Worm (Caenorhabditis elegans): Measurements from ENCODE around the gene C18A11.4.

C18A11.4 gene

ce11 chrX:8019665-8020064, 25.7 kb upstream of the C18A11.4 start (continued):
- TF ChIP-seq lin-35 (GFP tag; optimal IDR thresholded peaks at IDR 0.05) (peak in 1 of 3 experiments; percentile 76), ekl-4 (GFP tag; IDR thresholded peaks at IDR 0.05) (peak; percentile 56), attf-5 (GFP tag; optimal IDR thresholded peaks at IDR 0.05) (peak; percentile 48), athp-1 (tag; optimal IDR thresholded peaks at IDR 0.05) (no peak), Y95B8A.8 (GFP tag; IDR thresholded peaks at IDR 0.05) (peak; percentile 77; the same call in 1 of the 2 replicates), lin-40 (tag; optimal IDR thresholded peaks at IDR 0.05) (peak; percentile 85), tlf-1 (GFP tag; optimal IDR thresholded peaks at IDR 0.05) (peak; percentile 45), hsf-1 (GFP tag; IDR thresholded peaks at IDR 0.05) (peak; percentile 52; the same call in 1 of the 2 replicates), cebp-1 (GFP tag; IDR thresholded peaks at IDR 0.05) (peak; percentile 74), cebp-1 (tag; optimal IDR thresholded peaks at IDR 0.05) (peak; percentile 92), nhr-120 (GFP tag; IDR thresholded peaks at IDR 0.05) (no peak), bed-2 (GFP tag; IDR thresholded peaks at IDR 0.05) (no peak), hmg-1.2 (GFP tag; IDR thresholded peaks at IDR 0.05) (peak; percentile 76), ztf-22 (GFP tag; optimal IDR thresholded peaks at IDR 0.05) (peak; percentile 74), chd-7 (tag; optimal IDR thresholded peaks at IDR 0.05) (peak; percentile 88), ztf-6 (GFP tag; IDR thresholded peaks at IDR 0.05) (0 out of 2 replicates have a peak, but pooled peaks have one; percentile 28), nhr-90 (tag; optimal IDR thresholded peaks at IDR 0.05) (peak; percentile 25), ztf-3 (GFP tag; optimal IDR thresholded peaks at IDR 0.05) (peak; percentile 83), F55B11.4 (tag; optimal IDR thresholded peaks at IDR 0.05; ENCODE audit: borderline replicate concordance, insufficient read depth) (no peak), ceh-27 (GFP tag; optimal IDR thresholded peaks at IDR 0.05) (peak; percentile 98), F57A8.1 (GFP tag; optimal IDR thresholded peaks at IDR 0.05) (no peak), ztf-26 (tag; optimal IDR thresholded peaks at IDR 0.05) (peak; percentile 88), ceh-79 (tag; optimal IDR thresholded peaks at IDR 0.05) (peak; percentile 29), F33H1.4 (GFP tag; IDR thresholded peaks at IDR 0.05) (0 out of 2 replicates have a peak, but pooled peaks have one; percentile 9), nhr-179 (tag; optimal IDR thresholded peaks at IDR 0.05) (no peak), F37B4.10 (GFP tag; IDR thresholded peaks at IDR 0.05) (0 out of 2 replicates have a peak, but pooled peaks have one; percentile 26), tbx-9 (tag; optimal IDR thresholded peaks at IDR 0.05; ENCODE audit: borderline replicate concordance) (no peak), fkh-3 (tag; optimal IDR thresholded peaks at IDR 0.05) (no peak), unc-130 (GFP tag; optimal IDR thresholded peaks at IDR 0.05) (no peak), die-1 (tag; optimal IDR thresholded peaks at IDR 0.05) (no peak), F22D6.2 (tag; optimal IDR thresholded peaks at IDR 0.05) (no peak), mel-28 (tag; optimal IDR thresholded peaks at IDR 0.05; ENCODE audit: borderline replicate concordance) (no peak), lag-1 (GFP tag; IDR thresholded peaks at IDR 0.05) (no peak), egrh-3 (GFP tag; IDR thresholded peaks at IDR 0.05) (peak; percentile 83), ets-4 (GFP tag; optimal IDR thresholded peaks at IDR 0.05) (peak; percentile 37), K11D2.4 (GFP tag; IDR thresholded peaks at IDR 0.05) (peak; percentile 81), lir-1 (GFP tag; conservative IDR thresholded peaks at IDR 0.05) (peak; percentile 69; the same call in 1 of the 2 replicates), him-1 (tag; optimal IDR thresholded peaks at IDR 0.05) (no peak), B0261.1 (tag; optimal IDR thresholded peaks at IDR 0.05) (peak; percentile 12), unc-62 (GFP tag; optimal IDR thresholded peaks at IDR 0.05) (no peak), ceh-58 (GFP tag; IDR thresholded peaks at IDR 0.05) (no peak), hmg-20 (GFP tag; IDR thresholded peaks at IDR 0.05) (peak; percentile 50; the same call in 1 of the 2 replicates), ccch-3 (GFP tag; optimal IDR thresholded peaks at IDR 0.05) (no peak), D2030.7 (GFP tag; IDR thresholded peaks at IDR 0.05) (no peak), lsy-27 (tag; optimal IDR thresholded peaks at IDR 0.05; ENCODE audit: borderline replicate concordance, insufficient read depth) (no peak), madf-10 (tag; optimal IDR thresholded peaks at IDR 0.05) (peak; percentile 70), Y79H2A.3 (GFP tag; conservative IDR thresholded peaks at IDR 0.05) (no peak), B0336.3 (GFP tag; IDR thresholded peaks at IDR 0.05) (peak; percentile 74), gei-17 (GFP tag; optimal IDR thresholded peaks at IDR 0.05) (peak; percentile 60)
